Worm (Caenorhabditis elegans) whole organism, young adult: ENCODE data around the gene F23H12.5.

Source experiments
- B0019.2 ChIP-seq: fragments of 200-800 bp; sonication (Bioruptor generic); conservative IDR thresholded peaks from 2 replicates; pipeline ENCODE4 v1.3.6; 2022; ENCODE audit warnings: missing genetic modification reagents, missing genetic modification characterization, missing compliant biosample characterization
- B0261.1 ChIP-seq: sonication (generic microtip); optimal IDR thresholded peaks from 2 replicates; lab custom pipeline; 2016; ENCODE audit warnings: mild to moderate bottlenecking, missing genetic modification characterization, moderate library complexity, missing compliant biosample characterization
- C06A6.2 ChIP-seq: fragments of 200-800 bp; sonication (Bioruptor generic); conservative IDR thresholded peaks from 2 replicates; pipeline ENCODE4 v1.3.6; 2022; ENCODE audit warnings: missing genetic modification characterization, missing compliant biosample characterization
- D2030.7 ChIP-seq: fragments of 200-800 bp; sonication (Bioruptor generic); IDR thresholded peaks from 2 replicates; pipeline ENCODE4 v1.3.6; 2022; ENCODE audit warnings: missing genetic modification reagents, missing genetic modification characterization, missing compliant biosample characterization
- F10E7.11 ChIP-seq: sonication (generic microtip); optimal IDR thresholded peaks from 2 replicates; lab custom pipeline; 2017; ENCODE audit warnings: mild to moderate bottlenecking, missing genetic modification characterization, moderate library complexity, missing compliant biosample characterization
- F52B5.7 ChIP-seq: sonication (generic microtip); optimal IDR thresholded peaks from 2 replicates; lab custom pipeline; 2016; ENCODE audit warnings: mild to moderate bottlenecking, missing genetic modification characterization, missing compliant biosample characterization
- F55B11.4 ChIP-seq: sonication (generic microtip); optimal IDR thresholded peaks from 2 replicates; lab custom pipeline; 2016; ENCODE audit warnings: missing compliant biosample characterization, missing genetic modification characterization, borderline replicate concordance; ENCODE audit not compliant: insufficient read depth
- T07F8.4 ChIP-seq: sonication (generic microtip); optimal IDR thresholded peaks from 2 replicates; lab custom pipeline; 2016; ENCODE audit warnings: mild to moderate bottlenecking, missing genetic modification characterization, moderate library complexity, missing compliant biosample characterization
- T26A5.8 ChIP-seq: sonication (generic microtip); optimal IDR thresholded peaks from 2 replicates; lab custom pipeline; 2016; ENCODE audit warnings: missing genetic modification characterization, missing compliant biosample characterization
- Y56A3A.18 ChIP-seq: fragments of 200-800 bp; sonication (Bioruptor generic); IDR thresholded peaks from 2 replicates; pipeline ENCODE4 v1.3.6; 2022; ENCODE audit warnings: missing genetic modification reagents, missing genetic modification characterization, missing compliant biosample characterization
- Y67H2A.10 ChIP-seq: fragments of 200-800 bp; sonication (Bioruptor generic); conservative IDR thresholded peaks from 2 replicates; pipeline ENCODE4 v1.3.6; 2022; ENCODE audit warnings: missing genetic modification reagents, missing genetic modification characterization, missing compliant biosample characterization
- Y79H2A.3 ChIP-seq: fragments of 200-800 bp; sonication (Bioruptor generic); conservative IDR thresholded peaks from 2 replicates; pipeline ENCODE4 v1.3.6; 2022; ENCODE audit warnings: missing genetic modification reagents, missing genetic modification characterization, missing compliant biosample characterization
- Y95B8A.8 ChIP-seq: fragments of 200-800 bp; sonication (Bioruptor generic); IDR thresholded peaks from 2 replicates; pipeline ENCODE4 v1.3.6; 2022; ENCODE audit warnings: missing genetic modification reagents, missing genetic modification characterization, missing compliant biosample characterization
- ama-1 ChIP-seq, 3 experiments: fragments of 150-350 bp in 1 of 3; sonication (generic microtip) in 2 of 3; optimal IDR thresholded peaks; 2 replicates each; lab custom pipeline; 2014 to 2018; ENCODE audit warnings: missing biosample characterization in 2 of 3, missing genetic modification characterization in 2 of 3, missing genetic modification reagents in 2 of 3
- aptf-2 ChIP-seq: fragments of 200-800 bp; sonication (Bioruptor generic); conservative IDR thresholded peaks from 2 replicates; pipeline ENCODE4 v1.3.6; 2022; ENCODE audit warnings: missing genetic modification reagents, missing genetic modification characterization, missing compliant biosample characterization
- attf-3 ChIP-seq: fragments of 200-800 bp; sonication (Bioruptor generic); conservative IDR thresholded peaks from 2 replicates; pipeline ENCODE4 v1.3.6; 2022; ENCODE audit warnings: missing genetic modification reagents, missing genetic modification characterization, missing compliant biosample characterization
- attf-6 ChIP-seq: fragments of 200-800 bp; sonication (Bioruptor generic); IDR thresholded peaks from 2 replicates; pipeline ENCODE4 v1.3.6; 2022; ENCODE audit warnings: missing genetic modification reagents, missing genetic modification characterization, missing compliant biosample characterization
- bed-1 ChIP-seq: fragments of 200-800 bp; sonication (Bioruptor generic); IDR thresholded peaks from 2 replicates; pipeline ENCODE4 v1.3.6; 2022; ENCODE audit warnings: missing genetic modification reagents, missing genetic modification characterization, missing compliant biosample characterization
- ceh-27 ChIP-seq: fragments of 200-800 bp; sonication (Bioruptor generic); optimal IDR thresholded peaks from 2 replicates; lab custom pipeline; 2018; ENCODE audit warnings: mild to moderate bottlenecking, missing genetic modification characterization, moderate library complexity, missing compliant biosample characterization
- ceh-79 ChIP-seq: sonication (generic microtip); optimal IDR thresholded peaks from 2 replicates; lab custom pipeline; 2017; ENCODE audit warnings: mild to moderate bottlenecking, missing genetic modification characterization, missing compliant biosample characterization
- ceh-91 ChIP-seq: fragments of 200-800 bp; sonication (Bioruptor generic); IDR thresholded peaks from 2 replicates; pipeline ENCODE4 v1.3.6; 2022; ENCODE audit warnings: missing genetic modification reagents, missing genetic modification characterization, missing compliant biosample characterization
- dpff-1 ChIP-seq: sonication (generic microtip); optimal IDR thresholded peaks from 2 replicates; lab custom pipeline; 2017; ENCODE audit warnings: mild to moderate bottlenecking, missing genetic modification characterization, missing compliant biosample characterization
- dpl-1 ChIP-seq: fragments of 150-350 bp; optimal IDR thresholded peaks from 2 replicates; lab custom pipeline; 2014; ENCODE audit warnings: missing biosample characterization, missing genetic modification reagents, missing genetic modification characterization
- efl-1 ChIP-seq: fragments of 150-350 bp; optimal IDR thresholded peaks from 2 replicates; lab custom pipeline; 2014; ENCODE audit warnings: missing biosample characterization, missing genetic modification reagents, missing genetic modification characterization
- egl-18 ChIP-seq: fragments of 200-800 bp; sonication (Bioruptor generic); IDR thresholded peaks from 2 replicates; pipeline ENCODE4 v1.3.6; 2022; ENCODE audit warnings: missing genetic modification reagents, missing genetic modification characterization, missing compliant biosample characterization
- egl-44 ChIP-seq: fragments of 200-800 bp; sonication (Bioruptor generic); IDR thresholded peaks from 2 replicates; pipeline ENCODE4 v1.3.6; 2022; ENCODE audit warnings: missing genetic modification reagents, missing genetic modification characterization, missing compliant biosample characterization
- egrh-3 ChIP-seq: fragments of 200-800 bp; sonication (Bioruptor generic); IDR thresholded peaks from 2 replicates; pipeline ENCODE4 v1.3.6; 2022; ENCODE audit warnings: missing genetic modification reagents, missing genetic modification characterization, missing compliant biosample characterization
- ekl-4 ChIP-seq: fragments of 200-800 bp; sonication (Bioruptor generic); IDR thresholded peaks from 2 replicates; pipeline ENCODE4 v1.3.6; 2022; ENCODE audit warnings: missing genetic modification reagents, missing genetic modification characterization, missing compliant biosample characterization
- ets-4 ChIP-seq: fragments of 200-800 bp; sonication (Bioruptor generic); optimal IDR thresholded peaks from 2 replicates; lab custom pipeline; 2018; ENCODE audit warnings: mild to moderate bottlenecking, missing genetic modification characterization, missing compliant biosample characterization
- lin-26 ChIP-seq: fragments of 200-800 bp; sonication (Bioruptor generic); IDR thresholded peaks from 2 replicates; pipeline ENCODE4 v1.3.6; 2022; ENCODE audit warnings: missing genetic modification reagents, missing genetic modification characterization, missing compliant biosample characterization
- madf-6 ChIP-seq: fragments of 200-800 bp; sonication (Bioruptor generic); IDR thresholded peaks from 2 replicates; pipeline ENCODE4 v1.3.6; 2022; ENCODE audit warnings: missing genetic modification reagents, missing genetic modification characterization, missing compliant biosample characterization
- madf-8 ChIP-seq: fragments of 200-800 bp; sonication (Bioruptor generic); conservative IDR thresholded peaks from 2 replicates; pipeline ENCODE4 v1.3.6; 2022; ENCODE audit warnings: missing genetic modification reagents, missing genetic modification characterization, missing compliant biosample characterization
- nhr-120 ChIP-seq: fragments of 200-800 bp; sonication (Bioruptor generic); IDR thresholded peaks from 2 replicates; pipeline ENCODE4 v1.3.6; 2022; ENCODE audit warnings: missing genetic modification characterization, missing compliant biosample characterization
- rpc-1 ChIP-seq, 2 experiments: fragments of 150-350 bp in 1 of 2; sonication (generic microtip) in 1 of 2; optimal IDR thresholded peaks; 2 replicates each; lab custom pipeline; 2014 to 2018; ENCODE audit warnings: missing biosample characterization in 1 of 2, missing genetic modification characterization in 1 of 2, missing genetic modification reagents in 1 of 2, missing genotype in 1 of 2
- snpc-1.1 ChIP-seq: sonication (generic microtip); optimal IDR thresholded peaks from 2 replicates; lab custom pipeline; 2017; ENCODE audit warnings: missing genetic modification characterization, mild to moderate bottlenecking, missing compliant biosample characterization, antibody characterized with exemption, moderate library complexity, missing genotype, missing genetic modification reagents; ENCODE audit not compliant: insufficient read depth
- snpc-4 ChIP-seq, 5 experiments: fragments of 150-350 bp in 1 of 5; sonication (generic microtip) in 4 of 5; optimal IDR thresholded peaks; 2 replicates each; lab custom pipeline; 2014 to 2018; ENCODE audit warnings: missing genetic modification characterization in 5 of 5, missing biosample characterization in 3 of 5, antibody characterized with exemption in 2 of 5, mild to moderate bottlenecking in 2 of 5, missing compliant biosample characterization in 2 of 5, missing genotype in 2 of 5, moderate library complexity in 2 of 5, missing genetic modification reagents in 1 of 5
- tbx-9 ChIP-seq: sonication (generic microtip); optimal IDR thresholded peaks from 2 replicates; lab custom pipeline; 2016; ENCODE audit warnings: borderline replicate concordance, missing genetic modification characterization, inconsistent platforms, missing compliant biosample characterization
- tlf-1 ChIP-seq: fragments of 200-800 bp; sonication (Bioruptor generic); optimal IDR thresholded peaks from 2 replicates; lab custom pipeline; 2018; ENCODE audit warnings: mild to moderate bottlenecking, missing genetic modification characterization, missing compliant biosample characterization
- unc-130 ChIP-seq: sonication (generic microtip); optimal IDR thresholded peaks from 2 replicates; lab custom pipeline; 2016; ENCODE audit warnings: missing genetic modification reagents, missing genetic modification characterization, missing compliant biosample characterization
- xnd-1 ChIP-seq: sonication (generic microtip); optimal IDR thresholded peaks from 2 replicates; lab custom pipeline; 2016; ENCODE audit warnings: missing genotype, missing genetic modification reagents, missing genetic modification characterization, missing compliant biosample characterization
- ztf-22 ChIP-seq: fragments of 200-800 bp; sonication (Bioruptor generic); optimal IDR thresholded peaks from 2 replicates; lab custom pipeline; 2018; ENCODE audit warnings: mild to moderate bottlenecking, missing genetic modification characterization, moderate library complexity, missing compliant biosample characterization
- ztf-26 ChIP-seq: sonication (generic microtip); optimal IDR thresholded peaks from 2 replicates; lab custom pipeline; 2017; ENCODE audit warnings: missing genetic modification characterization, missing compliant biosample characterization
- ztf-3 ChIP-seq: fragments of 200-800 bp; sonication (Bioruptor generic); optimal IDR thresholded peaks from 2 replicates; lab custom pipeline; 2018; ENCODE audit warnings: mild to moderate bottlenecking, missing genetic modification characterization, missing compliant biosample characterization

F23H12.5 gene

ce11 chrV:12401383-12401782 is 42.9 kb downstream of the F23H12.5 start, which contains the start of gene K01D12.7:
K01D12.7 (minus strand) TSS chrV:12401483.
- TF ChIP-seq dpl-1 (GFP tag; lab: Kevin White, UChicago) (no peak), Y67H2A.10 (GFP tag; lab: Robert Waterston, UW) (no peak), lin-26 (GFP tag; lab: Robert Waterston, UW) (no peak), madf-8 (GFP tag; lab: Robert Waterston, UW) (0 out of 2 replicates have a peak, but pooled peaks have one; percentile 7), efl-1 (peak; percentile 22), attf-3 (GFP tag; lab: Robert Waterston, UW) (0 out of 2 replicates have a peak, but pooled peaks have one; percentile 31), egl-18 (no peak), madf-6 (peak; percentile 80)

- TF ChIP-seq egl-44 (GFP tag; lab: Robert Waterston, UW), result no peak
- TF ChIP-seq ama-1 (optimal IDR thresholded peaks at IDR 0.05; lab: Kevin White, UChicago), result no peak
- no peak for TF ChIP-seq ama-1 (GFP tag; optimal IDR thresholded peaks at IDR 0.05; lab: Kevin White, UChicago)
- no peak for TF ChIP-seq Y95B8A.8 (GFP tag; lab: Robert Waterston, UW)
- TF ChIP-seq ets-4 (GFP tag; lab: Kevin White, UChicago), result no peak
- TF ChIP-seq F10E7.11 (tag; lab: Kevin White, UChicago), result no peak
- no peak for TF ChIP-seq T26A5.8 (tag; lab: Kevin White, UChicago)
- TF ChIP-seq rpc-1 (optimal IDR thresholded peaks at IDR 0.05; lab: Kevin White, UChicago), result no peak
- TF ChIP-seq rpc-1 (tag; optimal IDR thresholded peaks at IDR 0.05; lab: Kevin White, UChicago), result no peak
- no peak for TF ChIP-seq tlf-1
- TF ChIP-seq Y56A3A.18 (GFP tag; lab: Robert Waterston, UW), result no peak
- TF ChIP-seq ztf-22 (GFP tag; lab: Kevin White, UChicago), result no peak
- TF ChIP-seq B0261.1 (tag; lab: Kevin White, UChicago), result no peak
- TF ChIP-seq ztf-26 (tag; lab: Kevin White, UChicago), result no peak
- TF ChIP-seq dpff-1, result no peak
- no peak for TF ChIP-seq attf-6
- no peak for TF ChIP-seq dpl-1 (GFP tag; lab: Kevin White, UChicago)
Measured at ce11 chrV:12402355-12402754, 43.9 kb downstream of the F23H12.5 start, which contains the start of gene K01D12.8. K01D12.8 (plus strand) TSS chrV:12402655.

- TF ChIP-seq attf-3 (GFP tag; lab: Robert Waterston, UW) (no peak), T07F8.4 (tag; lab: Kevin White, UChicago) (no peak), unc-130 (GFP tag; lab: Kevin White, UChicago) (no peak), snpc-4 (GFP tag; optimal IDR thresholded peaks at IDR 0.05; lab: Kevin White, UChicago) (no peak), snpc-4 (tag; optimal IDR thresholded peaks at IDR 0.05; lab: Kevin White, UChicago) (no peak), tbx-9 (tag; lab: Kevin White, UChicago) (no peak), xnd-1 (no peak), aptf-2 (GFP tag; lab: Robert Waterston, UW) (no peak), Y56A3A.18 (GFP tag; lab: Robert Waterston, UW) (no peak), F52B5.7 (tag; lab: Kevin White, UChicago) (no peak), ceh-27 (no peak), ztf-3 (no peak), C06A6.2 (no peak)
Measured at ce11 chrV:12404544-12404943, 46.1 kb downstream of the F23H12.5 start, which contains the start of gene K01D12.9. K01D12.9 (minus strand) TSS chrV:12404644.

- TF ChIP-seq nhr-120 (GFP tag; lab: Robert Waterston, UW) (no peak), snpc-1.1 (tag; lab: Kevin White, UChicago) (no peak), T07F8.4 (tag; lab: Kevin White, UChicago) (no peak), B0019.2 (no peak), egrh-3 (GFP tag; lab: Robert Waterston, UW) (no peak), ceh-91 (GFP tag; lab: Robert Waterston, UW) (no peak), ekl-4 (GFP tag; lab: Robert Waterston, UW) (no peak), Y79H2A.3 (GFP tag; lab: Robert Waterston, UW) (no peak), T26A5.8 (tag; lab: Kevin White, UChicago) (no peak), attf-6 (no peak), ceh-79 (tag; lab: Kevin White, UChicago) (no peak), F55B11.4 (tag; lab: Kevin White, UChicago) (no peak), D2030.7 (GFP tag; lab: Robert Waterston, UW) (no peak), bed-1 (GFP tag; lab: Robert Waterston, UW) (no peak), xnd-1 (no peak)
Measured at ce11 chrV:12405929-12406328, 47.5 kb downstream of the F23H12.5 start, which contains the start of gene K01D12.10. K01D12.10 (plus strand) TSS chrV:12406229.
